Worm (Caenorhabditis elegans): Measurements from ENCODE around the gene gtf-2A2.

DNA sequence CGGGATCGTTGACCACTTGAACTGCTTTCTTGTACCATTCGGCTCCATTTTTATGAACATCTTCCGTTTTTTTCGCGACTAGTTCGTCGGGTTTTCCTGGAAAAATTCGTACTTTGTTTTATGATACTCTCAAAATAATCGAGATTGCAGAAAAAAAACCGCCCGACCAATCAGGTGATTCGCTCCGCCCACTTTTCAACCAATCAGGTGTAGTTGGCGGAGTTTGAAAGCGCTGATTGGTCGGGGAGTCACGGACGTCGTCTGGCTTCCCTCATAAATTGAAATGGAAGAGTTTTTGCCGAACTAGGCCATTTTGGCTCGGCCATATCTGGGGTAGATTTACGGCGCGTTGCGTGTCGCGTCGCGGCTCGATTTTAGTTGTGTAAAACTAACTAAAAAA lies 28.0 kb downstream of the gtf-2A2 start:
- TF ChIP-seq lin-39 (tag; optimal IDR thresholded peaks at IDR 0.05) (no peak), dpl-1 (GFP tag; optimal IDR thresholded peaks at IDR 0.05) (no peak)
